Worm (Caenorhabditis elegans) whole organism, young adult: ENCODE data around the gene dop-4.

Experiments used
- F37B4.10 ChIP-seq: fragments of 200-800 bp; sonication (Bioruptor generic); IDR thresholded peaks from 2 replicates; pipeline ENCODE4 v1.3.6; 2022; ENCODE audit warnings: missing genetic modification characterization, missing compliant biosample characterization
- F39B2.1 ChIP-seq: fragments of 200-800 bp; sonication (Bioruptor generic); IDR thresholded peaks from 2 replicates; pipeline ENCODE4 v1.3.6; 2022; ENCODE audit warnings: missing genetic modification reagents, missing genetic modification characterization, missing compliant biosample characterization
- Y56A3A.18 ChIP-seq: fragments of 200-800 bp; sonication (Bioruptor generic); IDR thresholded peaks from 2 replicates; pipeline ENCODE4 v1.3.6; 2022; ENCODE audit warnings: missing genetic modification reagents, missing genetic modification characterization, missing compliant biosample characterization
- hlh-12 ChIP-seq: sonication (generic microtip); optimal IDR thresholded peaks from 2 replicates; lab custom pipeline; 2016; ENCODE audit warnings: missing genetic modification characterization, missing compliant biosample characterization
- lsl-1 ChIP-seq: fragments of 200-800 bp; sonication (Bioruptor generic); optimal IDR thresholded peaks from 2 replicates; lab custom pipeline; 2018; ENCODE audit warnings: mild to moderate bottlenecking, missing genetic modification characterization, moderate library complexity, missing compliant biosample characterization
- mcd-1 ChIP-seq: fragments of 200-800 bp; sonication (Bioruptor generic); IDR thresholded peaks from 2 replicates; pipeline ENCODE4 v1.3.6; 2022; ENCODE audit warnings: missing genetic modification reagents, missing genetic modification characterization, missing compliant biosample characterization
- nhr-120 ChIP-seq: fragments of 200-800 bp; sonication (Bioruptor generic); IDR thresholded peaks from 2 replicates; pipeline ENCODE4 v1.3.6; 2022; ENCODE audit warnings: missing genetic modification characterization, missing compliant biosample characterization
- nhr-27 ChIP-seq: fragments of 200-800 bp; sonication (Bioruptor generic); optimal IDR thresholded peaks from 2 replicates; lab custom pipeline; 2018; ENCODE audit warnings: mild to moderate bottlenecking, missing genetic modification characterization, moderate library complexity, missing compliant biosample characterization
- nhr-90 ChIP-seq: sonication (generic microtip); optimal IDR thresholded peaks from 2 replicates; lab custom pipeline; 2016; ENCODE audit warnings: missing genotype, mild to moderate bottlenecking, missing genetic modification characterization, missing compliant biosample characterization
- pha-4 ChIP-seq: fragments of 150-350 bp; sonication (generic microtip); optimal IDR thresholded peaks from 2 replicates; lab custom pipeline; 2014; ENCODE audit warnings: missing biosample characterization, missing genetic modification reagents, missing genetic modification characterization
- snpc-4 ChIP-seq, 5 experiments: fragments of 150-350 bp in 1 of 5; sonication (generic microtip) in 4 of 5; optimal IDR thresholded peaks; 2 replicates each; lab custom pipeline; 2014 to 2018; ENCODE audit warnings: missing genetic modification characterization in 5 of 5, missing biosample characterization in 3 of 5, antibody characterized with exemption in 2 of 5, mild to moderate bottlenecking in 2 of 5, missing compliant biosample characterization in 2 of 5, missing genotype in 2 of 5, moderate library complexity in 2 of 5, missing genetic modification reagents in 1 of 5
- tlf-1 ChIP-seq: fragments of 200-800 bp; sonication (Bioruptor generic); optimal IDR thresholded peaks from 2 replicates; lab custom pipeline; 2018; ENCODE audit warnings: mild to moderate bottlenecking, missing genetic modification characterization, missing compliant biosample characterization
- xnd-1 ChIP-seq: sonication (generic microtip); optimal IDR thresholded peaks from 2 replicates; lab custom pipeline; 2016; ENCODE audit warnings: missing genotype, missing genetic modification reagents, missing genetic modification characterization, missing compliant biosample characterization
- ztf-26 ChIP-seq: sonication (generic microtip); optimal IDR thresholded peaks from 2 replicates; lab custom pipeline; 2017; ENCODE audit warnings: missing genetic modification characterization, missing compliant biosample characterization

DNA sequence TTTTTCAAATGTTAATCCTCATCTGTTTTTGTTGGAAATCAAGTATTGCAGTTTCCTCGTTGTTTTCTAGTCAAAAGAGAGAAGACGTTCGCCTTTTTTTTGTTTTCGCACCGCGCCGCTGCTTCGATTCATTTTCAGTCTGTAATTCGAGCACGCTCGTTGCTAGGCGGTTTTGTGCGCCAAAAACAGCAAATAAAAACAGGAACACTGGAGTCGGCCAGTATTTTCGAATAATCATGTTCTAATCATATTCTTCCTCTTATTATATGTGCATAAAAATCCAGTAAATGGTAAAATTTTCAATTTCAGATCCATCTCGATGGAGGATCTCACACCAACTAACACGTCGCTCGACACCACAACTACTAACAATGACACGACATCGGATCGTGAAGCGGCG, 26.0 kb downstream of the dop-4 start, which contains the start of gene pdk-1:
- TF ChIP-seq xnd-1 (tag; lab: Kevin White, UChicago) (no peak), pha-4 (no peak), ztf-26 (no peak), nhr-27 (no peak), snpc-4 (GFP tag; optimal IDR thresholded peaks at IDR 0.05; lab: Kevin White, UChicago) (no peak), snpc-4 (tag; optimal IDR thresholded peaks at IDR 0.05; lab: Kevin White, UChicago) (no peak), nhr-90 (tag; lab: Kevin White, UChicago) (no peak), tlf-1 (no peak), nhr-120 (GFP tag; lab: Robert Waterston, UW) (no peak), hlh-12 (no peak), mcd-1 (GFP tag; lab: Robert Waterston, UW) (no peak), F37B4.10 (GFP tag; lab: Robert Waterston, UW) (no peak), Y56A3A.18 (GFP tag; lab: Robert Waterston, UW) (no peak), F39B2.1 (GFP tag; lab: Robert Waterston, UW) (no peak), lsl-1 (GFP tag; lab: Kevin White, UChicago) (no peak)
